Fruit fly (Drosophila melanogaster): ENCODE measurements around the gene CG13875.

CG13875 gene

DNA sequence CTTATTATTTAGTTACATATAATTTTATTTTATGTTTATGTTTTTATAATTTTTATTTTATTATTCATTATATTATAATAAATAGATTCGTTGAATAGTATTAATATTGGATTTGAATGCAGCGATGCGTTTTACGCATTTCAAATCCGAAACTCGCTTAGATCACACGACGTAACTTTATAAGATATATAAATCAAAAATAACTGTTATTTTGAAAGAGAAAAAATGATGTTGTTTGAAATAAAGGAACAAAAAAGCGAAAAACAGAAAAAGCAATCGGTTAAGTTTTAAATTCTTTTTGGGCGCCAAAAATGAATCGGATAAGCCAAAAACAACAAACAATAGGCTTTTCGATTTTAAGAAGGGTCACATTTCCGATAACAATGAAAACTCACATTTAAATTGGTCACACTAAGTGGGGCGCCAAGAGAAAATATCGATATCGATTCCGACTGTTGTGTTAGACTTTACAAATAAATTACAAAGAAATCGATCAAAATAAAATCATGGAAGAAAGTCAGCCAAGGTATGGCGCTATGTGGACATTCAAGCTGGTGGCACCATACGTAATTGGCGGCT is 33.6 kb upstream of the CG13875 start, which contains the start of gene CG6845 (continued):
- no peak for TF ChIP-seq CG5245 (GFP tag; optimal IDR thresholded peaks at IDR 0.05)
- no peak for TF ChIP-seq Dad (GFP tag; optimal IDR thresholded peaks at IDR 0.05)
- TF ChIP-seq CG2199 (GFP tag; IDR thresholded peaks at IDR 0.05), result no peak
- TF ChIP-seq CG11695 (GFP tag; IDR thresholded peaks at IDR 0.05), result no peak
- TF ChIP-seq H15 (GFP tag; IDR thresholded peaks at IDR 0.05), result no peak
- no peak for TF ChIP-seq HLHmδ (GFP tag; optimal IDR thresholded peaks at IDR 0.05)
- TF ChIP-seq dmrt11E (tag; optimal IDR thresholded peaks at IDR 0.05), result no peak
- TF ChIP-seq CG8089 (GFP tag; optimal IDR thresholded peaks at IDR 0.05), result no peak
- TF ChIP-seq ftz-f1 (GFP tag; optimal IDR thresholded peaks at IDR 0.05), result no peak
- no peak for TF ChIP-seq Eip74EF (GFP tag; optimal IDR thresholded peaks at IDR 0.05)
- TF ChIP-seq ara (GFP tag; IDR thresholded peaks at IDR 0.05), result no peak
- peak; percentile 38; the same call in 2 of the 3 replicates for TF ChIP-seq knrl (GFP tag; IDR thresholded peaks at IDR 0.05; ENCODE audit: partially characterized antibody)
- no peak for TF ChIP-seq CG30431 (GFP tag; optimal IDR thresholded peaks at IDR 0.05)
- TF ChIP-seq tgo (GFP tag; IDR thresholded peaks at IDR 0.05), result no peak
- no peak for TF ChIP-seq CG7372 (GFP tag; IDR thresholded peaks at IDR 0.05)
- no peak for TF ChIP-seq en (GFP tag; optimal IDR thresholded peaks at IDR 0.05)
- no peak for TF ChIP-seq ac (GFP tag; optimal IDR thresholded peaks at IDR 0.05)
- TF ChIP-seq fd102C (GFP tag; optimal IDR thresholded peaks at IDR 0.05), result no peak
- TF ChIP-seq CHES-1-like (GFP tag; optimal IDR thresholded peaks at IDR 0.05), result no peak
- TF ChIP-seq pb (GFP tag; optimal IDR thresholded peaks at IDR 0.05), result no peak
- TF ChIP-seq BEAF-32 (GFP tag; optimal IDR thresholded peaks at IDR 0.05), result peak; percentile 62
- peak; percentile 19 for TF ChIP-seq CG34376 (GFP tag; optimal IDR thresholded peaks at IDR 0.05)
- no peak for TF ChIP-seq ranshi (GFP tag; IDR thresholded peaks at IDR 0.05)
- no peak for TF ChIP-seq tll (GFP tag; optimal IDR thresholded peaks at IDR 0.05)
- TF ChIP-seq hkb (optimal IDR thresholded peaks at IDR 0.05), result no peak
- no peak for TF ChIP-seq hkb (GFP tag; IDR thresholded peaks at IDR 0.05)
- no peak for TF ChIP-seq chif (GFP tag; optimal IDR thresholded peaks at IDR 0.05)
- no peak for TF ChIP-seq sob (GFP tag; IDR thresholded peaks at IDR 0.05)
- TF ChIP-seq CG8924 (tag; optimal IDR thresholded peaks at IDR 0.05), result no peak
- TF ChIP-seq hth (optimal IDR thresholded peaks at IDR 0.05), result no peak
- TF ChIP-seq tna (GFP tag; IDR thresholded peaks at IDR 0.05; ENCODE audit: partially characterized antibody), result peak; percentile 92
- no peak for TF ChIP-seq CG34422 (GFP tag; IDR thresholded peaks at IDR 0.05)
- no peak for TF ChIP-seq her (GFP tag; optimal IDR thresholded peaks at IDR 0.05)
- TF ChIP-seq exex (tag; optimal IDR thresholded peaks at IDR 0.05), result no peak
- TF ChIP-seq CG13123 (GFP tag; optimal IDR thresholded peaks at IDR 0.05), result no peak
- TF ChIP-seq ash1 (GFP tag; optimal IDR thresholded peaks at IDR 0.05), result no peak
- no peak for TF ChIP-seq Ets65A (GFP tag)
- no peak for TF ChIP-seq CG6765 (GFP tag; optimal IDR thresholded peaks at IDR 0.05)
- TF ChIP-seq CG7786 (GFP tag; optimal IDR thresholded peaks at IDR 0.05), result no peak
- TF ChIP-seq Drgx (GFP tag; IDR thresholded peaks at IDR 0.05), result no peak
- TF ChIP-seq Six4 (GFP tag; optimal IDR thresholded peaks at IDR 0.05), result no peak
- TF ChIP-seq CG16813 (GFP tag; IDR thresholded peaks at IDR 0.05; ENCODE audit: partially characterized antibody), result peak; percentile 70
- TF ChIP-seq Antp (GFP tag; optimal IDR thresholded peaks at IDR 0.05), result no peak
- TF ChIP-seq inv (GFP tag; IDR thresholded peaks at IDR 0.05; ENCODE audit: partially characterized antibody), result peak; percentile 55; the same call in 1 of the 2 replicates
- no peak for TF ChIP-seq Tbp (GFP tag; optimal IDR thresholded peaks at IDR 0.05)
- no peak for TF ChIP-seq NFAT (GFP tag; IDR thresholded peaks at IDR 0.05)
- TF ChIP-seq dati (GFP tag; IDR thresholded peaks at IDR 0.05), result no peak
- no peak for TF ChIP-seq Neu2 (GFP tag; optimal IDR thresholded peaks at IDR 0.05; ENCODE audit: borderline replicate concordance)
- TF ChIP-seq Oli (tag; optimal IDR thresholded peaks at IDR 0.05), result no peak
- no peak for TF ChIP-seq mam (GFP tag; optimal IDR thresholded peaks at IDR 0.05)
- no peak for TF ChIP-seq CG7745 (tag; optimal IDR thresholded peaks at IDR 0.05)
- TF ChIP-seq CG9437 (GFP tag; optimal IDR thresholded peaks at IDR 0.05), result no peak

Data from whole organism, embryonic.